Fruit fly (Drosophila melanogaster) whole organism, wandering third instar larva: ENCODE results near the gene cpb.

Experiments used
- Abd-B ChIP-seq: fragments of >200 bp; optimal IDR thresholded peaks from 2 replicates; lab custom pipeline; 2017; ENCODE audit warnings: missing biosample characterization, missing genetic modification characterization
- CG9705 ChIP-seq: fragments of 200-800 bp; sonication (Bioruptor generic); optimal IDR thresholded peaks from 2 replicates; lab custom pipeline; 2018; ENCODE audit warnings: missing biosample characterization, mild to moderate bottlenecking, missing genetic modification characterization
- CrebA ChIP-seq: fragments of 200-800 bp; sonication (Bioruptor generic); optimal IDR thresholded peaks from 2 replicates; lab custom pipeline; 2016; ENCODE audit warnings: missing biosample characterization, mild to moderate bottlenecking, missing genetic modification characterization, borderline replicate concordance
- Dif ChIP-seq: fragments of 200-275, 200-300 bp; sonication (Bioruptor generic); optimal IDR thresholded peaks from 2 replicates; lab custom pipeline; 2018; ENCODE audit warnings: missing biosample characterization, missing genetic modification characterization; ENCODE audit not compliant: partially characterized antibody
- HLH106 ChIP-seq: fragments of 200-800 bp; optimal IDR thresholded peaks from 3 replicates; lab custom pipeline; 2019; ENCODE audit warnings: missing biosample characterization, mild to moderate bottlenecking, missing genetic modification characterization, moderate library complexity
- Hnf4 ChIP-seq: fragments of 200-800 bp; sonication (Bioruptor generic); optimal IDR thresholded peaks from 2 replicates; lab custom pipeline; 2016; ENCODE audit warnings: missing biosample characterization, mild to moderate bottlenecking, missing genetic modification characterization
- Hr78 ChIP-seq: fragments of >200 bp; optimal IDR thresholded peaks from 2 replicates; lab custom pipeline; 2017; ENCODE audit warnings: missing biosample characterization, missing genetic modification characterization
- Hr83 ChIP-seq: fragments of 200-300 bp; sonication (Bioruptor generic); optimal IDR thresholded peaks from 2 replicates; lab custom pipeline; 2016; ENCODE audit warnings: missing biosample characterization, mild to moderate bottlenecking, missing genetic modification characterization, moderate library complexity; ENCODE audit not compliant: poor library complexity, severe bottlenecking
- Jra ChIP-seq: sonication (Bioruptor generic); optimal IDR thresholded peaks from 2 replicates; lab custom pipeline; 2016; ENCODE audit warnings: missing biosample characterization, missing genetic modification characterization
- Myc ChIP-seq: fragments of >200 bp; optimal IDR thresholded peaks from 2 replicates; lab custom pipeline; 2017
- N ChIP-seq: fragments of >200 bp; optimal IDR thresholded peaks from 2 replicates; lab custom pipeline; 2018; ENCODE audit warnings: missing biosample characterization, missing external identifiers, missing genetic modification characterization
- OdsH ChIP-seq: fragments of 200-800 bp; sonication (Bioruptor generic); optimal IDR thresholded peaks from 2 replicates; lab custom pipeline; 2016; ENCODE audit warnings: missing biosample characterization, mild to moderate bottlenecking, missing genetic modification characterization
- Rel ChIP-seq, 2 experiments: fragments of 200-800 bp; sonication (Bioruptor generic) in 1 of 2; optimal IDR thresholded peaks; 2 replicates in 1 of 2; 3 replicates in 1 of 2; lab custom pipeline; 2016 to 2019; ENCODE audit warnings: mild to moderate bottlenecking in 2 of 2, missing biosample characterization in 2 of 2, missing genetic modification characterization in 2 of 2, moderate library complexity in 1 of 2
- Sp1 ChIP-seq: fragments of 200-800 bp; sonication (Bioruptor generic); optimal IDR thresholded peaks from 3 replicates; lab custom pipeline; 2019; ENCODE audit warnings: missing biosample characterization, mild to moderate bottlenecking, missing genetic modification characterization, moderate library complexity
- brk ChIP-seq: fragments of 200-800 bp; sonication (Bioruptor generic); optimal IDR thresholded peaks from 2 replicates; lab custom pipeline; 2016; ENCODE audit warnings: missing biosample characterization, mild to moderate bottlenecking, missing genetic modification characterization
- dl ChIP-seq, 2 experiments: fragments of 175-275, 200-275 bp in 1 of 2; fragments of 200-275 bp in 1 of 2; sonication (Bioruptor generic); optimal IDR thresholded peaks; lab custom pipeline; 2018; ENCODE audit warnings: mild to moderate bottlenecking in 2 of 2, missing biosample characterization in 2 of 2, missing genetic modification characterization in 2 of 2, moderate library complexity in 2 of 2; ENCODE audit not compliant: partially characterized antibody in 2 of 2, insufficient read depth in 1 of 2
- dsf ChIP-seq: sonication (Bioruptor generic); optimal IDR thresholded peaks from 2 replicates; lab custom pipeline; 2016; ENCODE audit warnings: missing biosample characterization, missing genetic modification characterization, borderline replicate concordance
- ey ChIP-seq: fragments of 200-800 bp; sonication (Bioruptor generic); optimal IDR thresholded peaks from 2 replicates; lab custom pipeline; 2016; ENCODE audit warnings: missing biosample characterization, missing genetic modification characterization
- foxo ChIP-seq, 2 experiments: fragments of 200-800 bp; sonication (Bioruptor generic); optimal IDR thresholded peaks; 2 replicates in 1 of 2; 3 replicates in 1 of 2; lab custom pipeline; 2016 to 2017; ENCODE audit warnings: missing biosample characterization in 2 of 2, missing genetic modification characterization in 2 of 2
- fru ChIP-seq: fragments of 200-800 bp; sonication (Bioruptor generic); optimal IDR thresholded peaks from 3 replicates; lab custom pipeline; 2016; ENCODE audit warnings: missing biosample characterization, mild to moderate bottlenecking, missing genetic modification characterization
- h ChIP-seq: fragments of 200-800 bp; sonication (Bioruptor generic); optimal IDR thresholded peaks from 3 replicates; lab custom pipeline; 2016; ENCODE audit warnings: missing biosample characterization, mild to moderate bottlenecking, missing genetic modification characterization
- jim ChIP-seq: fragments of 175-275, 200-325 bp; sonication (Bioruptor generic); optimal IDR thresholded peaks from 2 replicates; lab custom pipeline; 2016; ENCODE audit warnings: missing biosample characterization, mild to moderate bottlenecking, missing genetic modification characterization
- lola ChIP-seq: fragments of >200 bp; optimal IDR thresholded peaks from 2 replicates; lab custom pipeline; 2017; ENCODE audit warnings: missing biosample characterization, missing genetic modification characterization
- psq ChIP-seq: fragments of 200-800 bp; sonication (Bioruptor generic); optimal IDR thresholded peaks from 3 replicates; lab custom pipeline; 2017; ENCODE audit warnings: missing biosample characterization, mild to moderate bottlenecking, missing genetic modification characterization, moderate library complexity
- rgr ChIP-seq: fragments of 200-800 bp; sonication (Bioruptor generic); optimal IDR thresholded peaks from 3 replicates; lab custom pipeline; 2016; ENCODE audit warnings: missing biosample characterization, mild to moderate bottlenecking, missing genetic modification characterization
- sage ChIP-seq: fragments of 200-800 bp; sonication (Bioruptor generic); optimal IDR thresholded peaks from 2 replicates; lab custom pipeline; 2016; ENCODE audit warnings: missing biosample characterization, mild to moderate bottlenecking, missing genetic modification characterization
- sv ChIP-seq: fragments of 200-800 bp; sonication (Bioruptor generic); optimal IDR thresholded peaks from 3 replicates; lab custom pipeline; 2016; ENCODE audit warnings: missing biosample characterization, missing genetic modification characterization
- usp ChIP-seq: fragments of >200 bp; optimal IDR thresholded peaks from 2 replicates; lab custom pipeline; 2017; ENCODE audit warnings: missing biosample characterization, missing genetic modification characterization
- woc ChIP-seq: sonication (Bioruptor generic); optimal IDR thresholded peaks from 2 replicates; lab custom pipeline; 2016; ENCODE audit warnings: missing biosample characterization, mild to moderate bottlenecking, missing genetic modification characterization

cpb gene

DNA sequence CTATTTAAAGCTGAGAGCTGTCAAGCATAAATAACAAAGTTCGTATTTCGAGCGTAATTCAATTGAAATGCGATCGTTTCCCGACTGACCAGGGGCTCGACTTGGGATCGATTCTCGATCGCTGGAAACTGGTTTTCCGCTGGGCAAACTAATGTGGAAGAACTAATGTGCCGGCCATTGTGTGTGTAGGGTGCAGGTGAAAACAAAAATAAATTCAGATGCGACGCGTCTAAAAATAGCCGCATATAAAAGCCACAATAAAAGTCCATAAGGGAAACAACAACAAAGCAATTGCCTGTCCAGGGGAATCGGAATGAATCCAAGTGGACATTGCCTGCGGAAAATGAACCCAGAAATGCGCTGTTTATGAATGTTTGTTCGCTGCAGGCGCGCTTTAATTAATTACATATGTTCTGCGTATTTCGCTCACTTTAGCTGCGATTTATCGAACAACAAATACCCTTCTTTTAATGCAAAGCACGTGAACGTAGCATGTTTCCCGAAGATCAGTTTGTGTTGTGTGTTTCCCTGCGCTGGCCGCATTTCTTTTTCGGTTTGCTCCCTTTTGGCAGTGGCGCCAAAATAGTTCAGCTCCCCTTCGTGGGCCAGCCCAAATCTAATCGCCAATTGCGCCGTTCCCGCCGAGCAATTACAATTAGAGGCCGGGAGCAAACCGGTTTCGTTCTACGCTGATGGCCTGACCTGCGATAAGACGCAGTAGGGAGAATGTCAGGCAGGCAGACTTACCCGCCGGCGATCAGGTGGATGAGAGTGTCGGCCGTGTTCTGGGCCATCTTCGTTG lies 18.6 kb downstream of the cpb start:
- TF ChIP-seq fru (GFP tag; lab: Kevin White, UChicago) (peak; percentile 38), woc (GFP tag; lab: Kevin White, UChicago) (peak; percentile 56), brk (GFP tag; lab: Kevin White, UChicago) (no peak), sage (GFP tag; lab: Kevin White, UChicago) (no peak), foxo (GFP tag; optimal IDR thresholded peaks at IDR 0.05; lab: Kevin White, UChicago) (peak in 1 of 2 experiments; percentile 18), CG9705 (GFP tag; lab: Kevin White, UChicago) (no peak), Hnf4 (GFP tag; lab: Kevin White, UChicago) (no peak), OdsH (GFP tag; lab: Kevin White, UChicago) (no peak), N (no peak), Hr78 (GFP tag; lab: Kevin White, UChicago) (no peak), Sp1 (GFP tag; lab: Kevin White, UChicago) (no peak), h (GFP tag; lab: Kevin White, UChicago) (peak; percentile 9), ey (peak; percentile 15)

DNA sequence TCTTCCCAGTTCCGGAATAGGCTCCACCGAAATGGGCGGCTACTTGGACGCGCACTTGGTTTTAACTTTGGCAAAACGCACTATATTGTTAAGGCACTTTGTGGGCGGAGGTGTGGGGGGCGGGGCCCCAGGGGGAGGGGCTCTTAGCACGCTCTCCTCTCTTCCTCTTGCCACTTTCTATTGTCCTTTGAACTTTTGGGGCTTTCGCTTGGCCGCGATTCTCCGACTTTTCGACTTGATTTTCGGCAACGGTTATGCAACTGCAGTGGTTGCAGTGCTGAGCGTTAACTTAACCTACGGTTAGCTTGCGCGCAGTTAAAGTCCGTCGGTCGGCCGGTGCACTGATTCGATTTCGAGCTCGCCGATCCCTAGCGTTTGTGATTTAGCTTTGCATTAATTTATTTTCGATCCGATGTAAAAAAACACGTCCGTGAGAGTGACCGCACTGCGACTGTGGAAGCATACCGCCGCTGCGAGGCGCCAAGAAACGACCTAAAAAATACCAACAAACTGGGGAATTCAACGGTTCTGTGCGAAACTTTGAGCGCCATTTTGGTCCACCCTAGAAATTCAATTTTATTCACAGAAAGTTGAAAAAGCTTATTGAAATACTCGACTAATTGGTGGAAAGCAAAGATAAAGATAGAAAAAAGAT lies 19.4 kb downstream of the cpb start, which contains the start of gene Rim2:
Gene Rim2, minus strand, starts transcription at position 452 of the 655 bp plus-strand sequence.
- TF ChIP-seq CrebA (GFP tag; lab: Kevin White, UChicago) (no peak), ey (no peak), rgr (GFP tag; lab: Kevin White, UChicago) (peak; percentile 45), Myc (lab: Kevin White, UChicago) (peak; percentile 10), Rel (GFP tag; optimal IDR thresholded peaks at IDR 0.05; lab: Kevin White, UChicago) (no peak), Rel (tag; optimal IDR thresholded peaks at IDR 0.05; lab: Kevin White, UChicago) (peak; percentile 87), Sp1 (GFP tag; lab: Kevin White, UChicago) (peak; percentile 53), foxo (GFP tag; optimal IDR thresholded peaks at IDR 0.05; lab: Kevin White, UChicago) (peak in 1 of 2 experiments; percentile 15), CG9705 (GFP tag; lab: Kevin White, UChicago) (no peak), h (GFP tag; lab: Kevin White, UChicago) (peak; percentile 17), dl (GFP tag; optimal IDR thresholded peaks at IDR 0.05; lab: Kevin White, UChicago; ENCODE audit: insufficient read depth in 1 of 2, partially characterized antibody in 2 of 2) (no peak), dsf (GFP tag; lab: Kevin White, UChicago) (no peak), HLH106 (tag; lab: Kevin White, UChicago) (peak; percentile 16), brk (GFP tag; lab: Kevin White, UChicago) (peak; percentile 44)
- TF ChIP-seq, all 38 proteins: peak for 8

DNA sequence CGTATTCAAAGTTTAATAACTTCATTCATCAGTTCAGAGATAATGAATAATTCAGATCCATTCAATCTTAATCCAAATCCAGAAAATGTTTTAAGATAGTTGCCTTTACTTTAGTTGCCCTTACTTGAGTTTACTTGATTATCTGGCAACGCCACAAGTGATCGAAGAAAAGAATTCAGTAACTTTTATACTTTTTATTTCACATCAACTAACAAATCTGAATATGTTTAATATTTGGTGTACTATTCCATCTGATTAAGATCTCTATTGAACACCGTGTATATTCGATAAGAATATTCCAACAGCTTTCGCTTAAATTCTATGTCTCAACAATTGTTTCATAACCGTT lies 19.9 kb downstream of the cpb start:
- TF ChIP-seq lola (no peak), sv (no peak), jim (no peak), dsf (GFP tag; lab: Kevin White, UChicago) (no peak), ey (no peak), HLH106 (tag; lab: Kevin White, UChicago) (no peak), dl (GFP tag; optimal IDR thresholded peaks at IDR 0.05; lab: Kevin White, UChicago; ENCODE audit: insufficient read depth in 1 of 2, partially characterized antibody in 2 of 2) (no peak), usp (no peak)

DNA sequence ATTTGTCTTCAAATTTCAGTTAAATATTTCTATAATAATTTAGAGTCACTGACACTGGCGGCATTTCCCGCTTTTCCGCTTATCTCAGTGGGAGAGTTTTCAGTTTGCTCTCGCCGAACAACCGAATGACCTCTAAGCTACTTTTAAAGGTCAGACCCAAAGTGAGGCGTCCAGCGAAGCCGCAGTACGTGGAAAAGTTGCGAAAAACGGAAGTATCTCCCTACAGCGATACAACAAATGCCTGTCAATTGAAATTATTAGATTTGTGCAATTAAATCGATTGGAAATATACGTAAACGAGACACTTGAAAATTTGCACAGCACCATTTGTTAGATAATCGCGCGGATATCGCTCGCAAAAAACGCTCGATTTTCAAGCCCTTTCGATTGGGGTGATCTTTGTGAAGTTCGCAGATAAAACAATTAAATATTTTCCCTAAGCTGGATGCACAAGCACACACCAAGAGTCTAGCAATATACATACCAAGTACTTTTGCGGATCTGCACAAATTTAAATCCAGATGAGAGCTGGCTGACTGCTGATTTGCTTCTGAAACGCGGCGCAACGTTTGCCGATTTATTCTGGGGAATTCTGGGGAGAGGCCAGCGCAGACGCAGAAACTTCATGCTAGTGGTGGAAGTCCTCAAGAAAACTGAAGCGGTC lies 22.6 kb downstream of the cpb start:
- TF ChIP-seq Abd-B (GFP tag; lab: Kevin White, UChicago): no peak
- peak; percentile 69 for TF ChIP-seq Dif (GFP tag; lab: Kevin White, UChicago)
- no peak for TF ChIP-seq sage (GFP tag; lab: Kevin White, UChicago)
- TF ChIP-seq Rel (GFP tag; optimal IDR thresholded peaks at IDR 0.05; lab: Kevin White, UChicago): no peak
- no peak for TF ChIP-seq Rel (tag; optimal IDR thresholded peaks at IDR 0.05; lab: Kevin White, UChicago)
- TF ChIP-seq Hr78 (GFP tag; lab: Kevin White, UChicago): no peak
- peak; percentile 54 to 61 for TF ChIP-seq dl (GFP tag; optimal IDR thresholded peaks at IDR 0.05; lab: Kevin White, UChicago; ENCODE audit: insufficient read depth in 1 of 2, partially characterized antibody in 2 of 2)
- TF ChIP-seq Hr83: peak; percentile 30
- no peak for TF ChIP-seq psq (GFP tag; lab: Kevin White, UChicago)
- TF ChIP-seq usp: no peak
- no peak for TF ChIP-seq ey
- TF ChIP-seq Jra: no peak
- no peak for TF ChIP-seq foxo (GFP tag; optimal IDR thresholded peaks at IDR 0.05; lab: Kevin White, UChicago)
